Fruit fly (Drosophila melanogaster) whole organism: ENCODE data around the gene Dnaaf5.

Experiments used
- CG8478 ChIP-seq: fragments of >200 bp; optimal IDR thresholded peaks from 2 replicates; lab custom pipeline; 2018; ENCODE audit warnings: inconsistent platforms
- EcR ChIP-seq, 2 experiments: fragments of >200 bp; optimal IDR thresholded peaks; 2 replicates each; lab custom pipeline; 2017; ENCODE audit warnings: missing biosample characterization in 2 of 2, missing genetic modification characterization in 2 of 2, missing genetic modification reagents in 2 of 2
- pan ChIP-seq: fragments of >200 bp; optimal IDR thresholded peaks from 2 replicates; lab custom pipeline; 2017
- psq ChIP-seq: fragments of >200 bp; optimal IDR thresholded peaks from 2 replicates; lab custom pipeline; 2017
- usp ChIP-seq: fragments of >200 bp; optimal IDR thresholded peaks from 2 replicates; lab custom pipeline; 2017; ENCODE audit warnings: missing biosample characterization, missing genetic modification characterization, mixed read lengths

- TF ChIP-seq psq (lab: Kevin White, UChicago) (no peak), EcR (GFP tag; optimal IDR thresholded peaks at IDR 0.05; lab: Kevin White, UChicago) (no peak), pan (lab: Kevin White, UChicago) (no peak), CG8478 (lab: Kevin White, UChicago) (no peak), usp (GFP tag; lab: Kevin White, UChicago) (no peak)
Observed at dm6 chr3R:14348480-14348879, 13.1 kb downstream of the Dnaaf5 start.
